Worm (Caenorhabditis elegans): ENCODE measurements around the gene Y82E9BR.19.
A peak's percentile ranks its signal among the peaks of the same experiment; 100 is the strongest.

Y82E9BR.19 gene

ce11 chrIII:1519906-1520305, 24.8 kb upstream of the Y82E9BR.19 start:
- TF ChIP-seq madf-3 (GFP tag; IDR thresholded peaks at IDR 0.05) (no peak), lsl-1 (GFP tag; optimal IDR thresholded peaks at IDR 0.05) (peak; percentile 50), let-526 (GFP tag; IDR thresholded peaks at IDR 0.05) (no peak), Y53G8AR.9 (GFP tag; conservative IDR thresholded peaks at IDR 0.05) (no peak), mel-28 (tag; optimal IDR thresholded peaks at IDR 0.05; ENCODE audit: borderline replicate concordance) (no peak), F23B12.7 (tag; optimal IDR thresholded peaks at IDR 0.05; ENCODE audit: insufficient read depth) (no peak), rcor-1 (GFP tag; IDR thresholded peaks at IDR 0.05) (no peak), ztf-26 (tag; optimal IDR thresholded peaks at IDR 0.05) (no peak)

DNA sequence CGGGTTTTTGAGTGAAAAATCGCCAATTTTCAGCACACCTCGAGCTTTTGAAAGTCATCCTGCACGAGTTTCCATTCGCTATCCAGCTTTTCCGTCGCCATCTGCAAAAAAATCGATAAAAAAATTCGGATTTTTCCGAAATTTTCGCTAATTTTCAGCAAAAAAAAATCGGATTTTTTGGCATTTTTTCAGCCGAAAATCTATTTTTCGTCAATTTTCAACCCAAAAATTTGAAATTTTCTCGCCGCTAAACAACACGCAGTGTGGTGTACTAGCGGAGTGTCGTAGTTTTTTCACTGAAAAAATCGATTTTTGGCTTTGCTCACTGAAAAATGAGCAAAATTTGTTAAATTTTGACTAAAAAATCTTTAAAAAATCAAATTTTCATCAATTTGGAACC, 22.8 kb upstream of the Y82E9BR.19 start, which contains the start of gene tmem-120:
TSS of gene tmem-120 (minus strand) at position 101 of the 400 bp plus-strand sequence.
- TF ChIP-seq tbp1 (GFP tag; optimal IDR thresholded peaks at IDR 0.05) (no peak), mel-28 (tag; optimal IDR thresholded peaks at IDR 0.05; ENCODE audit: borderline replicate concordance) (no peak), hlh-26 (GFP tag; conservative IDR thresholded peaks at IDR 0.05) (no peak), F33H1.4 (GFP tag; IDR thresholded peaks at IDR 0.05) (no peak), lin-26 (GFP tag; IDR thresholded peaks at IDR 0.05) (no peak), aptf-3 (GFP tag; IDR thresholded peaks at IDR 0.05) (no peak), aptf-2 (GFP tag; conservative IDR thresholded peaks at IDR 0.05) (no peak), atf-7 (tag; optimal IDR thresholded peaks at IDR 0.05) (no peak), lin-40 (tag; optimal IDR thresholded peaks at IDR 0.05) (no peak), ceh-27 (GFP tag; optimal IDR thresholded peaks at IDR 0.05) (no peak), cebp-1 (GFP tag; IDR thresholded peaks at IDR 0.05) (no peak), cebp-1 (tag; optimal IDR thresholded peaks at IDR 0.05) (no peak), madf-10 (tag; optimal IDR thresholded peaks at IDR 0.05) (no peak), T26A5.8 (tag; optimal IDR thresholded peaks at IDR 0.05) (no peak), ceh-58 (GFP tag; IDR thresholded peaks at IDR 0.05) (no peak), let-607 (tag; optimal IDR thresholded peaks at IDR 0.05) (no peak), Y95B8A.8 (GFP tag; IDR thresholded peaks at IDR 0.05) (no peak), akir-1 (GFP tag; optimal IDR thresholded peaks at IDR 0.05) (no peak), ZK185.1 (tag; optimal IDR thresholded peaks at IDR 0.05; ENCODE audit: poor library complexity, severe bottlenecking) (no peak)

- TF ChIP-seq mcd-1 (GFP tag; IDR thresholded peaks at IDR 0.05) (0 out of 2 replicates have a peak, but pooled peaks have one; percentile 5), unc-62 (GFP tag; optimal IDR thresholded peaks at IDR 0.05) (no peak), bed-1 (GFP tag; IDR thresholded peaks at IDR 0.05) (no peak), lsy-27 (tag; optimal IDR thresholded peaks at IDR 0.05; ENCODE audit: borderline replicate concordance, insufficient read depth) (no peak), tbx-9 (tag; optimal IDR thresholded peaks at IDR 0.05; ENCODE audit: borderline replicate concordance) (no peak), attf-5 (GFP tag; optimal IDR thresholded peaks at IDR 0.05) (peak; percentile 28), ceh-79 (tag; optimal IDR thresholded peaks at IDR 0.05) (no peak), F57A8.1 (GFP tag; optimal IDR thresholded peaks at IDR 0.05) (no peak), atf-7 (tag; optimal IDR thresholded peaks at IDR 0.05) (peak; percentile 35), cebp-2 (GFP tag; IDR thresholded peaks at IDR 0.05) (no peak), lin-54 (GFP tag; optimal IDR thresholded peaks at IDR 0.05) (no peak), mes-4 (tag; optimal IDR thresholded peaks at IDR 0.05) (no peak), rcor-1 (GFP tag; IDR thresholded peaks at IDR 0.05) (no peak), snpc-1.1 (tag; optimal IDR thresholded peaks at IDR 0.05; ENCODE audit: insufficient read depth) (no peak), egl-18 (GFP tag; IDR thresholded peaks at IDR 0.05) (no peak), sea-2 (GFP tag; IDR thresholded peaks at IDR 0.05) (no peak), F57C9.4 (tag; optimal IDR thresholded peaks at IDR 0.05) (no peak), ztf-3 (GFP tag; optimal IDR thresholded peaks at IDR 0.05) (no peak), madf-6 (GFP tag; IDR thresholded peaks at IDR 0.05) (peak; percentile 40), pha-4 (tag; optimal IDR thresholded peaks at IDR 0.05) (no peak), cebp-1 (GFP tag; IDR thresholded peaks at IDR 0.05) (no peak), cebp-1 (tag; optimal IDR thresholded peaks at IDR 0.05) (peak; percentile 36), pbrm-1 (GFP tag; IDR thresholded peaks at IDR 0.05) (no peak), nfya-2 (GFP tag; IDR thresholded peaks at IDR 0.05) (0 out of 2 replicates have a peak, but pooled peaks have one; percentile 28)
Observed at ce11 chrIII:1508764-1509281, 13.7 kb upstream of the Y82E9BR.19 start.

All from whole organism, young adult.